Worm (Caenorhabditis elegans) whole organism, late embryonic: ENCODE measurements around the gene C07A4.2.

Experiments used
- C38D4.7 ChIP-seq: fragments of 200-800 bp; sonication (Bioruptor generic); optimal IDR thresholded peaks from 2 replicates; lab custom pipeline; 2018; ENCODE audit warnings: mild to moderate bottlenecking, missing genetic modification characterization, moderate library complexity, missing compliant biosample characterization
- Y22D7AL.16 ChIP-seq: sonication (generic microtip); optimal IDR thresholded peaks from 2 replicates; lab custom pipeline; 2016; ENCODE audit warnings: missing genetic modification characterization, missing compliant biosample characterization
- ahr-1 ChIP-seq: sonication (generic microtip); optimal IDR thresholded peaks from 2 replicates; lab custom pipeline; 2016; ENCODE audit warnings: missing genetic modification characterization, missing compliant biosample characterization
- ceh-14 ChIP-seq: sonication (generic microtip); optimal IDR thresholded peaks from 2 replicates; lab custom pipeline; 2016; ENCODE audit warnings: missing genotype, missing genetic modification characterization, missing compliant biosample characterization
- ceh-18 ChIP-seq: sonication (generic microtip); optimal IDR thresholded peaks from 2 replicates; lab custom pipeline; 2016; ENCODE audit warnings: missing genetic modification characterization, missing compliant biosample characterization
- ceh-24 ChIP-seq: sonication (generic microtip); optimal IDR thresholded peaks from 2 replicates; lab custom pipeline; 2016; ENCODE audit warnings: mild to moderate bottlenecking, missing genetic modification characterization, missing compliant biosample characterization
- ceh-30 ChIP-seq: fragments of 150-350 bp; optimal IDR thresholded peaks from 2 replicates; lab custom pipeline; 2014; ENCODE audit warnings: missing biosample characterization, missing genetic modification characterization
- ceh-31 ChIP-seq: sonication (generic microtip); optimal IDR thresholded peaks from 2 replicates; lab custom pipeline; 2016; ENCODE audit warnings: missing genetic modification characterization, missing compliant biosample characterization
- ceh-45 ChIP-seq: fragments of 200-800 bp; sonication (Bioruptor generic); IDR thresholded peaks from 2 replicates; pipeline ENCODE4 v1.3.6; 2022; ENCODE audit warnings: missing genetic modification reagents, missing genetic modification characterization, missing compliant biosample characterization
- ceh-48 ChIP-seq: sonication (generic microtip); optimal IDR thresholded peaks from 2 replicates; lab custom pipeline; 2016; ENCODE audit warnings: missing genetic modification characterization, inconsistent platforms, missing compliant biosample characterization
- ceh-6 ChIP-seq: fragments of 200-800 bp; sonication (Bioruptor generic); optimal IDR thresholded peaks from 2 replicates; lab custom pipeline; 2018; ENCODE audit warnings: mild to moderate bottlenecking, missing genetic modification characterization, missing compliant biosample characterization
- ceh-9 ChIP-seq: sonication (generic microtip); optimal IDR thresholded peaks from 2 replicates; lab custom pipeline; 2016; ENCODE audit warnings: mild to moderate bottlenecking, missing genetic modification characterization, inconsistent platforms, missing compliant biosample characterization
- che-1 ChIP-seq: sonication (generic microtip); optimal IDR thresholded peaks from 2 replicates; lab custom pipeline; 2016; ENCODE audit warnings: mild to moderate bottlenecking, missing genetic modification characterization, missing compliant biosample characterization
- dmd-4 ChIP-seq: sonication (generic microtip); optimal IDR thresholded peaks from 2 replicates; lab custom pipeline; 2016; ENCODE audit warnings: borderline replicate concordance, missing genetic modification characterization, missing compliant biosample characterization
- dve-1 ChIP-seq: sonication (generic microtip); optimal IDR thresholded peaks from 2 replicates; lab custom pipeline; 2017; ENCODE audit warnings: antibody characterized with exemption, mild to moderate bottlenecking, missing genetic modification characterization, missing compliant biosample characterization
- elt-4 ChIP-seq: sonication (generic microtip); optimal IDR thresholded peaks from 2 replicates; lab custom pipeline; 2016; ENCODE audit warnings: missing genetic modification characterization, missing compliant biosample characterization
- ets-4 ChIP-seq: sonication (generic microtip); optimal IDR thresholded peaks from 2 replicates; lab custom pipeline; 2016; ENCODE audit warnings: missing genetic modification characterization, missing compliant biosample characterization
- fkh-6 ChIP-seq: sonication (generic microtip); optimal IDR thresholded peaks from 2 replicates; lab custom pipeline; 2016; ENCODE audit warnings: missing genetic modification characterization, missing compliant biosample characterization
- hlh-30 ChIP-seq: sonication (generic microtip); optimal IDR thresholded peaks from 2 replicates; lab custom pipeline; 2017; ENCODE audit warnings: antibody characterized with exemption, missing genetic modification characterization, missing compliant biosample characterization; ENCODE audit not compliant: insufficient read depth
- hlh-6 ChIP-seq: sonication (generic microtip); optimal IDR thresholded peaks from 2 replicates; lab custom pipeline; 2016; ENCODE audit warnings: missing genotype, missing genetic modification characterization, missing compliant biosample characterization
- lim-6 ChIP-seq: sonication (generic microtip); optimal IDR thresholded peaks from 2 replicates; lab custom pipeline; 2016; ENCODE audit warnings: missing genetic modification characterization, missing compliant biosample characterization
- lin-11 ChIP-seq: fragments of 200-800 bp; sonication (Bioruptor generic); optimal IDR thresholded peaks from 2 replicates; lab custom pipeline; 2018; ENCODE audit warnings: mild to moderate bottlenecking, missing genetic modification characterization, missing compliant biosample characterization
- mec-3 ChIP-seq: sonication (generic microtip); optimal IDR thresholded peaks from 2 replicates; lab custom pipeline; 2016; ENCODE audit warnings: borderline replicate concordance, missing genetic modification characterization, missing compliant biosample characterization
- nfya-1 ChIP-seq: sonication (generic microtip); optimal IDR thresholded peaks from 2 replicates; lab custom pipeline; 2017; ENCODE audit warnings: missing genetic modification characterization, mild to moderate bottlenecking, missing compliant biosample characterization, antibody characterized with exemption, moderate library complexity
- nhr-11 ChIP-seq: fragments of 150-350 bp; optimal IDR thresholded peaks from 2 replicates; lab custom pipeline; 2014; ENCODE audit warnings: missing biosample characterization, missing genetic modification characterization
- nhr-232 ChIP-seq: sonication (generic microtip); optimal IDR thresholded peaks from 2 replicates; lab custom pipeline; 2016; ENCODE audit warnings: missing genetic modification characterization, missing compliant biosample characterization
- odd-2 ChIP-seq: sonication (generic microtip); optimal IDR thresholded peaks from 2 replicates; lab custom pipeline; 2017; ENCODE audit warnings: antibody characterized with exemption, mild to moderate bottlenecking, missing genetic modification characterization, missing compliant biosample characterization
- pag-3 ChIP-seq: sonication (generic microtip); optimal IDR thresholded peaks from 2 replicates; lab custom pipeline; 2016; ENCODE audit warnings: missing compliant biosample characterization, missing genetic modification characterization, borderline replicate concordance
- pat-9 ChIP-seq: fragments of 200-800 bp; sonication (Bioruptor generic); optimal IDR thresholded peaks from 2 replicates; lab custom pipeline; 2018; ENCODE audit warnings: mild to moderate bottlenecking, missing genetic modification characterization, moderate library complexity, missing compliant biosample characterization
- pha-2 ChIP-seq: sonication (generic microtip); optimal IDR thresholded peaks from 2 replicates; lab custom pipeline; 2017; ENCODE audit warnings: mild to moderate bottlenecking, missing genetic modification characterization, missing compliant biosample characterization
- pha-4 ChIP-seq: fragments of 150-350 bp; optimal IDR thresholded peaks from 2 replicates; lab custom pipeline; 2018; ENCODE audit warnings: missing biosample characterization, missing genetic modification reagents, missing genetic modification characterization
- pros-1 ChIP-seq: fragments of 150-350 bp; optimal IDR thresholded peaks from 2 replicates; lab custom pipeline; 2014; ENCODE audit warnings: missing biosample characterization, missing genetic modification reagents, missing genetic modification characterization
- ref-2 ChIP-seq: sonication (generic microtip); optimal IDR thresholded peaks from 2 replicates; lab custom pipeline; 2016; ENCODE audit warnings: missing genetic modification characterization, missing compliant biosample characterization
- rnt-1 ChIP-seq: sonication (generic microtip); optimal IDR thresholded peaks from 2 replicates; lab custom pipeline; 2016; ENCODE audit warnings: missing genetic modification characterization, missing compliant biosample characterization
- sox-4 ChIP-seq: sonication (generic microtip); optimal IDR thresholded peaks from 2 replicates; lab custom pipeline; 2017; ENCODE audit warnings: mild to moderate bottlenecking, missing genetic modification characterization, inconsistent platforms, missing compliant biosample characterization
- tbx-2 ChIP-seq: sonication (generic microtip); optimal IDR thresholded peaks from 2 replicates; lab custom pipeline; 2016; ENCODE audit warnings: missing genetic modification characterization, missing compliant biosample characterization
- ttx-3 ChIP-seq: sonication (generic microtip); optimal IDR thresholded peaks from 2 replicates; lab custom pipeline; 2016; ENCODE audit warnings: missing genetic modification reagents, missing genetic modification characterization, missing compliant biosample characterization
- unc-3 ChIP-seq, 2 experiments: fragments of 200-800 bp in 1 of 2; sonication (Bioruptor generic) in 1 of 2; sonication (generic microtip) in 1 of 2; conservative IDR thresholded peaks in 1 of 2; optimal IDR thresholded peaks in 1 of 2; 2 replicates each; pipeline versions ENCODE4 v1.3.6 to Lab custom; 2016 to 2022; ENCODE audit warnings: missing compliant biosample characterization in 2 of 2, missing genetic modification characterization in 2 of 2, missing genetic modification reagents in 1 of 2
- unc-55 ChIP-seq: sonication (generic microtip); optimal IDR thresholded peaks from 2 replicates; lab custom pipeline; 2017; ENCODE audit warnings: missing biosample characterization, missing genetic modification reagents, missing genetic modification characterization
- unc-86 ChIP-seq: sonication (generic microtip); optimal IDR thresholded peaks from 2 replicates; lab custom pipeline; 2016; ENCODE audit warnings: missing genetic modification characterization, missing compliant biosample characterization
- zip-5 ChIP-seq: sonication (generic microtip); optimal IDR thresholded peaks from 2 replicates; lab custom pipeline; 2016; ENCODE audit warnings: missing genetic modification characterization, missing compliant biosample characterization

C07A4.2 gene

DNA sequence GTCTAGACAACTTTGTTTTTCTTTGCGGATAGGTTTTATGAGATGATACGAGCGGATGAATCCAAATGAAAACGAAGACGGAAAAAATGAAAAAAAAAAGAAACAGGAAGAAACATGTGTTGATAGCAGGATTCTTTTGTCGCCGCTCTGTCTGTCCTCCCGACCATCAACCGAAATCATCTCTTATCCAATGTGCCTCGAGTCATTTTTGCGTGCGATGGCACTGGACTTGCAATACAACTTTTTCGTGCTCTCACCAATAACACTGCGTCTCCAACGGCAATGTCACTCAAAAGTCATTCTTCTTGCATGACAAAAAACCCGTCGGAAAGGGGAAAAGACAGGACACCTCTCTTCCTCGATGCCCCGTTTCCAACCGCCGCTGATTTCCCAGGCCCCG is 4.3 kb downstream of the C07A4.2 start, which contains the start of gene ncs-4:
Gene ncs-4 (plus strand): TSS at position 227 of the 400 bp plus-strand sequence.
- TF ChIP-seq ceh-18 (tag; lab: Kevin White, UChicago): peak; percentile 69
- no peak for TF ChIP-seq ceh-9

DNA sequence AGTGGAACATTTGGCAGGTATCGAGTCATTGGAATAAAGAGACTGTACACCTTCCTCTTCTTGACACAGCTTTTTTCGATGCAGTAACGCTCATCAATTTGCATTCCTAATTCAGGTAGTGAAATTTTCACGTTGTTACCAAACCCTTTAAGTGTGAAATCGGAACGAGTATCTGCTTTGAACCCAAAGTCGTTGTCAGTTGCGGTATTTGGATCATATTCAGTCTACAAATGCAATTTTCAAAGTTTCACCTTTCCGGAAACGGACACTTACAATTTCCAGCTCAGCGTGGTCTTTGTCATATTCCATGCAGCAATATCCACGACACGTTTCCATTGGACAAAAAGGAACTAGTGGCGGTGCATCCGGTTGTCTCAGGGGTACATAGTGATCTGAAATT is 10.6 kb downstream of the C07A4.2 start:
- TF ChIP-seq pha-4 (tag; lab: Kevin White, UChicago) (no peak), lim-6 (tag; lab: Kevin White, UChicago) (no peak), pat-9 (no peak), ets-4 (tag; lab: Kevin White, UChicago) (no peak), ceh-9 (no peak), unc-55 (GFP tag; lab: Kevin White, UChicago) (no peak), tbx-2 (tag; lab: Kevin White, UChicago) (no peak), ahr-1 (no peak), che-1 (tag; lab: Kevin White, UChicago) (no peak), ceh-14 (tag; lab: Kevin White, UChicago) (no peak), zip-5 (no peak), pha-2 (tag; lab: Kevin White, UChicago) (no peak), nhr-11 (tag; lab: Kevin White, UChicago) (no peak), ref-2 (tag; lab: Kevin White, UChicago) (no peak), lin-11 (tag; lab: Kevin White, UChicago) (no peak), ceh-24 (tag; lab: Kevin White, UChicago) (no peak)

DNA sequence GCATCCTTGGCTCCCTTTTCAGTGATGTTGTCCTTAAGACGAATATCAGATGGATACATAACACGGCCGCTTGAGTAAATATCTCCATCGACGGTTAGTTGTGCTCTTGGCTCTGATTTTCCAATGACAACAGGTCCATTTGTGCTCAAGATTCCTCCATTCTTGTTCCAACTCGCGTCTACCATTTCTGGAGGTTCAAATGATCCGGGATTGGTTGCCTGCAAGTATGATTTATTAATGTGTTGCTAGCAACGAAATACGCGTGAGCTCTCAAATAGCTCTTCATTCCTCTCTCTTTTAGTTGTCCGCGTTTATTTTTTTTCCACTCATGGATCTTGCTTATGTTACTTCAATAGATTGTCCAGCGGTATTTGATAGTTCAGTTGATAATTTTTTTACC is 11.7 kb downstream of the C07A4.2 start, which contains the start of gene arrd-28:
Gene arrd-28 (plus strand): TSS at position 301 of the 400 bp plus-strand sequence.
- TF ChIP-seq ets-4 (tag; lab: Kevin White, UChicago) (no peak), ceh-48 (tag; lab: Kevin White, UChicago) (no peak), ref-2 (tag; lab: Kevin White, UChicago) (no peak), tbx-2 (tag; lab: Kevin White, UChicago) (no peak), dmd-4 (tag; lab: Kevin White, UChicago) (no peak), fkh-6 (tag; lab: Kevin White, UChicago) (no peak), ttx-3 (tag; lab: Kevin White, UChicago) (no peak), lim-6 (tag; lab: Kevin White, UChicago) (no peak), odd-2 (tag; lab: Kevin White, UChicago) (no peak), pros-1 (no peak), ceh-24 (tag; lab: Kevin White, UChicago) (no peak), unc-55 (GFP tag; lab: Kevin White, UChicago) (no peak), unc-3 (GFP tag; conservative IDR thresholded peaks at IDR 0.05; lab: Robert Waterston, UW) (no peak), unc-3 (tag; optimal IDR thresholded peaks at IDR 0.05; lab: Kevin White, UChicago) (no peak), rnt-1 (tag; lab: Kevin White, UChicago) (no peak), ceh-9 (no peak), Y22D7AL.16 (tag; lab: Kevin White, UChicago) (no peak), ceh-6 (GFP tag; lab: Kevin White, UChicago) (no peak), pag-3 (tag; lab: Kevin White, UChicago) (no peak), ceh-31 (tag; lab: Kevin White, UChicago) (no peak)

DNA sequence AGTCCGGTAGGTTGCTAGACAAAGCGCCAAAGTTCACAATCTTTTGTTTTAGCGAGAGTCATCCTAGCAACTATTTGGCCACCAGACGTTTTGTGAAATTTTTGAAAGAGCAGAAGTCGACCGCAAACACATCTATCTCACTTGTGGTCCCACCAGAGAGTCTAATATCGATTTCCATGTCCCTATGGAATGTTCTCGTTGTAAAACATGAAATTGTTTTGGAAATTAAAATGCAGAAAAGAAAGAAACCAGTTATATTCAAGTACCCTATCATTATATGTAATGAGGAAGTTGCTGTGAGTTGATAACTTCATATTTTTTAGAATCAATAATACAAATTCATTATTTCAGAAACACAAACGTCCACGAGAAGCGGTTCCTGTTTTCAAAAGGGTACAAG is 12.7 kb downstream of the C07A4.2 start:
- TF ChIP-seq mec-3 (tag; lab: Kevin White, UChicago) (no peak), zip-5 (no peak), hlh-6 (tag; lab: Kevin White, UChicago) (no peak), ceh-18 (tag; lab: Kevin White, UChicago) (no peak), dmd-4 (tag; lab: Kevin White, UChicago) (no peak), ahr-1 (no peak), ceh-45 (no peak), ceh-14 (tag; lab: Kevin White, UChicago) (no peak), ttx-3 (tag; lab: Kevin White, UChicago) (no peak), dve-1 (no peak), sox-4 (no peak), Y22D7AL.16 (tag; lab: Kevin White, UChicago) (no peak), unc-55 (GFP tag; lab: Kevin White, UChicago) (no peak), hlh-30 (tag; lab: Kevin White, UChicago) (no peak), nhr-232 (tag; lab: Kevin White, UChicago) (no peak), elt-4 (no peak), nfya-1 (tag; lab: Kevin White, UChicago) (no peak), C38D4.7 (GFP tag; lab: Kevin White, UChicago) (no peak), unc-86 (tag; lab: Kevin White, UChicago) (no peak), ceh-30 (tag; lab: Kevin White, UChicago) (no peak)
